Worm (Caenorhabditis elegans) whole organism, early embryonic: ENCODE results near the gene B0334.10.

Source experiments
- B0310.2 ChIP-seq: sonication (generic microtip); optimal IDR thresholded peaks from 2 replicates; lab custom pipeline; 2016; ENCODE audit warnings: mild to moderate bottlenecking, missing genetic modification characterization, missing compliant biosample characterization
- F13C5.2 ChIP-seq: sonication (generic microtip); optimal IDR thresholded peaks from 2 replicates; lab custom pipeline; 2017; ENCODE audit warnings: mild to moderate bottlenecking, missing genetic modification characterization, inconsistent platforms, missing compliant biosample characterization
- aly-1 ChIP-seq: sonication (generic microtip); optimal IDR thresholded peaks from 2 replicates; lab custom pipeline; 2016; ENCODE audit warnings: missing genetic modification characterization, missing compliant biosample characterization
- ama-1 ChIP-seq: fragments of 150-350 bp; optimal IDR thresholded peaks from 2 replicates; lab custom pipeline; 2014
- ceh-13 ChIP-seq: fragments of 200-800 bp; sonication (Bioruptor generic); optimal IDR thresholded peaks from 2 replicates; lab custom pipeline; 2018; ENCODE audit warnings: mild to moderate bottlenecking, missing genetic modification characterization, missing compliant biosample characterization
- ceh-36 ChIP-seq: sonication (generic microtip); optimal IDR thresholded peaks from 2 replicates; lab custom pipeline; 2016; ENCODE audit warnings: missing genetic modification characterization, inconsistent platforms, missing compliant biosample characterization
- ets-7 ChIP-seq: sonication (generic microtip); optimal IDR thresholded peaks from 2 replicates; lab custom pipeline; 2016; ENCODE audit warnings: missing genotype, missing genetic modification characterization, missing compliant biosample characterization
- flt-1 ChIP-seq: fragments of 200-800 bp; sonication (Bioruptor generic); IDR thresholded peaks from 2 replicates; pipeline ENCODE4 v1.3.6; 2022; ENCODE audit warnings: missing genetic modification characterization, missing compliant biosample characterization
- hmbx-1 ChIP-seq: sonication (generic microtip); optimal IDR thresholded peaks from 2 replicates; lab custom pipeline; 2016; ENCODE audit warnings: mild to moderate bottlenecking, missing genetic modification characterization, missing compliant biosample characterization
- hmg-4 ChIP-seq: fragments of 200-800 bp; sonication (Bioruptor generic); optimal IDR thresholded peaks from 2 replicates; lab custom pipeline; 2018; ENCODE audit warnings: mild to moderate bottlenecking, missing genetic modification characterization, missing compliant biosample characterization
- hnd-1 ChIP-seq: sonication (generic microtip); optimal IDR thresholded peaks from 2 replicates; lab custom pipeline; 2016; ENCODE audit warnings: missing genetic modification characterization, missing compliant biosample characterization
- pes-1 ChIP-seq: fragments of 200-800 bp; sonication (Bioruptor generic); IDR thresholded peaks from 2 replicates; pipeline ENCODE4 v1.3.6; 2022; ENCODE audit warnings: missing genetic modification reagents, missing genetic modification characterization, missing compliant biosample characterization
- scrt-1 ChIP-seq: fragments of 200-800 bp; sonication (Bioruptor generic); IDR thresholded peaks from 2 replicates; pipeline ENCODE4 v1.3.6; 2022; ENCODE audit warnings: missing genetic modification characterization, missing compliant biosample characterization
- sea-1 ChIP-seq: fragments of 200-800 bp; sonication (Bioruptor generic); conservative IDR thresholded peaks from 2 replicates; pipeline ENCODE4 v1.3.6; 2022; ENCODE audit warnings: missing genetic modification characterization, missing compliant biosample characterization
- tbx-11 ChIP-seq: fragments of 200-800 bp; sonication (Bioruptor generic); IDR thresholded peaks from 2 replicates; pipeline ENCODE4 v1.3.6; 2022; ENCODE audit warnings: missing genetic modification characterization, missing compliant biosample characterization
- tbx-37 ChIP-seq: fragments of 200-800 bp; sonication (Bioruptor generic); conservative IDR thresholded peaks from 2 replicates; pipeline ENCODE4 v1.3.6; 2022; ENCODE audit warnings: missing genetic modification reagents, missing genetic modification characterization, missing compliant biosample characterization
- tra-4 ChIP-seq: sonication (generic microtip); optimal IDR thresholded peaks from 2 replicates; lab custom pipeline; 2017; ENCODE audit warnings: missing genetic modification characterization, missing compliant biosample characterization

Gene B0334.10

DNA sequence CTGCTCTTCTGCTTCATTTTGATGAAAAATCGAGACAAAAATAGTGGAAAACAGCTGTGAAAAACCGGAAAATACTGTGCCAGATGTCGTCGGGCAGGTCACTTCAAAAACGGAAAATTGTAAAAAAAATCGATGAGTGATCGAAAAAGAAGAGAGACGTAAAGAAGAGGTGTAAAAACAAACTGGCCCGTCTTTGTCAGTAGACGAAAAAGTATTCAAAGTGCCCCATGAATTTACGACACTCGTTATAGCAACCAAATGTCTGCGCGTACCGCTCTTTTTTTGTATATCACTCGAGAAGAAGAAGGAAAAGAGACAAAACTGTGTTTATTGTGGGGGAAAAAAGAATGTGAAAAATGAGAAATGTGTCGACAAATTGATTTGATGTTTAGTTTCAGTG is 33.1 kb upstream of the B0334.10 start, which contains the start of gene twk-5:
twk-5 (minus strand) TSS at position 101 of the 400 bp plus-strand sequence.
- no peak for TF ChIP-seq ceh-13 (GFP tag; lab: Kevin White, UChicago)

DNA sequence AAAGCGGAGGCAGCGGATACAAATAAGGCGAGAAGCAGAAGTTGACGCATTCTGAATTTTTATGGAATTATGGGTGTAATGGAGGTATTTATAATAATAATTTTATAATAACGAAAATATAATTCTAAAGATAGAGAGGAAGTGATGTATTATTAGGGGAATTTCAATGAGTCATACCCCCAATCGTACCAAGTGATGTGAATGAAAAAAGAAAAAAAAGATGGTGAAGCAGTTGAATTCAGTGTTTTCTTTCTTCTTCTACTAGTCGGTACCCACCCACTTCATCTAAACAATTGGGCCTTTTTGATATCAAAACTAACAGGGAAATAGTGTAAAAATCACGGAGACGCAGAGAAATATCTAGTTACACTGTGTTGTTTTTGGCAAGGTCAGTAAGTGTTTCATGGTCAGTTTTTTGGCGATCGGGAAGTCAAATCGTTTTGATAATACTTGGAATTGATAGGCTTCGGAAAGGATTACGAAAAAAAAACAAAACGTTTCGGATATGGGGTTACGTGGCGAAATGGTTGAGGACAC is 31.5 kb upstream of the B0334.10 start, which contains the start of gene ttr-18:
ttr-18 (minus strand) TSS at position 51 of the 537 bp plus-strand sequence.
- TF ChIP-seq ceh-13 (GFP tag; lab: Kevin White, UChicago) (no peak), pes-1 (GFP tag; lab: Robert Waterston, UW) (no peak), flt-1 (GFP tag; lab: Robert Waterston, UW) (no peak), B0310.2 (tag; lab: Kevin White, UChicago) (no peak), ets-7 (tag; lab: Kevin White, UChicago) (no peak), ama-1 (lab: Kevin White, UChicago) (no peak), hnd-1 (tag; lab: Kevin White, UChicago) (no peak), F13C5.2 (no peak), tbx-11 (GFP tag; lab: Robert Waterston, UW) (no peak), tra-4 (no peak)

DNA sequence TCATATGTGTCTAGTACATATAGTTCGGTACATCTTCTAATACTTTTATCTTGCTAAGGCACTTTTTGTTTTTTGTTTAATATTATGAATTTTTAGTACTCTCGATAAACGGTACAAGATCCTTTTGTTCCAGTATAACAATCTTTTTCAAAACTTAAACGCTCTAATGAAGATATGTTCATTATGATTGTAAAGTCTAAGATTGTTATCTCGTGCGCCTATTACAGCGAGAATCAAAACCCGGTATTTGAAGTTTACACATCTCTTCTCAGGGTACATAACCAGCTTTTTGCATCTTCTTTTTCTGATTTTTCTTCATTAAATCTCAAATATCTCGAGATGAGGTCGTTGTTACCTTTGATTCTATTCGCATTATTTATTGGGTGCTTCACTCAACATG is 30.3 kb upstream of the B0334.10 start, which contains the start of gene B0334.13:
B0334.13 (plus strand) TSS at position 301 of the 400 bp plus-strand sequence.
- TF ChIP-seq sea-1 (GFP tag; lab: Robert Waterston, UW) (no peak), hmbx-1 (tag; lab: Kevin White, UChicago) (no peak), tra-4 (no peak), ceh-36 (tag; lab: Kevin White, UChicago) (no peak), F13C5.2 (no peak)

DNA sequence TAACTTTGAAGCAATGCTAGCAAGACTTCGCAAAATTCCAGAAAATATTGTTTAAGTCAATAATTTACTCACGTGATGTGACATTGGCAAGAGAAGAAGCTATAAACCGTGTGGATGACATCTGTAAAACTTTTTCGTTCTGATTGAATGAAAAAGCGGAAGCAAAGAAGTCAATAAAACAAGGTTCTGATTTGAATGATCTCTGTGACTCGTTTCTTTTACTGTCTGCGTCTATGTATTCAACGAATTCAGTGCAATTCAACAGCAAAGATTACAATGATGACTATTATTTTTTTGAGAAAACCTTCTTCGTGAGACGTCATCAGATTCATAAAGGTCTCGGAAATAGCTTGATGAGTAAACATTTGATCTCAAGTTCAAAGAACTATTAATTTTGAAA is 25.4 kb upstream of the B0334.10 start, which contains the start of gene hacl-1:
hacl-1 (minus strand) TSS at position 121 of the 400 bp plus-strand sequence.
- TF ChIP-seq ama-1 (lab: Kevin White, UChicago) = no peak
- no peak for TF ChIP-seq ets-7 (tag; lab: Kevin White, UChicago)
- TF ChIP-seq tra-4 = no peak
- no peak for TF ChIP-seq tbx-37
- no peak for TF ChIP-seq pes-1 (GFP tag; lab: Robert Waterston, UW)
- TF ChIP-seq flt-1 (GFP tag; lab: Robert Waterston, UW) = no peak
- TF ChIP-seq hmbx-1 (tag; lab: Kevin White, UChicago) = no peak
- no peak for TF ChIP-seq B0310.2 (tag; lab: Kevin White, UChicago)

DNA sequence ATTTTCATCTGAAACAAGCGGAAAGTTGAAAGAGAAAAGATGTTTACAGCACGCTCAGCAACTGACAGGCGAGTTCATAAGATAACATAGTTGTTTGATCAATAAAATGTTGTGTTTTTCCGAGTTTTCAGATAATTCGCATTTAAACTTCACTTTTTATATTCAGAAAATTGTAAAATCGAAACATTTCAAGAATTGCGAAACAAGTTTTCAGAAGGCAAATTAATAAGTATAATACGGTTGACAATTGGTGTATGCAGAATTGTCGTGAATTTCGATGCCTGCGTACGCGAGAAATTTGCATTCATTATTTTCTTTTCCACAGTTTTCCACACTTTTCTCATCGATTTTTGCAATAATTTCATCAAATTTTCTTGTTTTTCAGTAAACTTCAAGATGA is 23.0 kb upstream of the B0334.10 start, which contains the start of the genes ooc-3 and B0334.4:
ooc-3 (minus strand) TSS at position 15 of the 400 bp plus-strand sequence.
B0334.4 (plus strand) TSS at position 386 of the 400 bp plus-strand sequence.
- no peak for TF ChIP-seq F13C5.2
- TF ChIP-seq pes-1 (GFP tag; lab: Robert Waterston, UW) = no peak
- no peak for TF ChIP-seq hmg-4
- TF ChIP-seq ama-1 (lab: Kevin White, UChicago) = no peak
- TF ChIP-seq hnd-1 (tag; lab: Kevin White, UChicago) = no peak
- no peak for TF ChIP-seq tbx-37
- no peak for TF ChIP-seq tra-4
- TF ChIP-seq sea-1 (GFP tag; lab: Robert Waterston, UW) = no peak
- no peak for TF ChIP-seq hmbx-1 (tag; lab: Kevin White, UChicago)
- no peak for TF ChIP-seq ceh-36 (tag; lab: Kevin White, UChicago)
- TF ChIP-seq ceh-13 (GFP tag; lab: Kevin White, UChicago) = no peak
- TF ChIP-seq tbx-11 (GFP tag; lab: Robert Waterston, UW) = no peak
- no peak for TF ChIP-seq flt-1 (GFP tag; lab: Robert Waterston, UW)
- no peak for TF ChIP-seq B0310.2 (tag; lab: Kevin White, UChicago)
- no peak for TF ChIP-seq ets-7 (tag; lab: Kevin White, UChicago)
- no peak for TF ChIP-seq scrt-1 (GFP tag; lab: Robert Waterston, UW)
- TF ChIP-seq aly-1 (tag; lab: Kevin White, UChicago) = no peak

DNA sequence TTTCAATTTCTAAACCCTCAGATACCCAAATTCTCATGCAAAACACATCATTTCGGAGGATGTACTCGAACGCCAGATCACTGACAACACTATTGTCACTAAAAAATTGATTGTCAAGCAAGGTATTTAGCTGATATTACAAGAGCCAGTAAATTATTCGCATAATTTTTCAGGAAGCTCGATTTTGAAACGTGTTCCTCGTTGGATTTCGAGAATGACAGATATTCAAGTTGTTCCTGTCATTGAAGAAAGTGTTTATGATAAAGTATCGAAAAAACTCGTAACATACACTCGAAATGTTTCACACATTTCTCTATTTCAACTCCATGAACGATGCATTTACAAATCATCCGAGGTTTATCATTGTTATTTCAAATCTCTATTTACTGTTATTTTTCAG is 22.5 kb upstream of the B0334.10 start:
- TF ChIP-seq hnd-1 (tag; lab: Kevin White, UChicago) = no peak
- TF ChIP-seq hmbx-1 (tag; lab: Kevin White, UChicago) = no peak
- TF ChIP-seq pes-1 (GFP tag; lab: Robert Waterston, UW) = no peak
- TF ChIP-seq F13C5.2 = no peak
- TF ChIP-seq flt-1 (GFP tag; lab: Robert Waterston, UW) = no peak
- no peak for TF ChIP-seq ets-7 (tag; lab: Kevin White, UChicago)
- TF ChIP-seq scrt-1 (GFP tag; lab: Robert Waterston, UW) = no peak
- TF ChIP-seq tbx-37 = no peak
- no peak for TF ChIP-seq ceh-13 (GFP tag; lab: Kevin White, UChicago)

DNA sequence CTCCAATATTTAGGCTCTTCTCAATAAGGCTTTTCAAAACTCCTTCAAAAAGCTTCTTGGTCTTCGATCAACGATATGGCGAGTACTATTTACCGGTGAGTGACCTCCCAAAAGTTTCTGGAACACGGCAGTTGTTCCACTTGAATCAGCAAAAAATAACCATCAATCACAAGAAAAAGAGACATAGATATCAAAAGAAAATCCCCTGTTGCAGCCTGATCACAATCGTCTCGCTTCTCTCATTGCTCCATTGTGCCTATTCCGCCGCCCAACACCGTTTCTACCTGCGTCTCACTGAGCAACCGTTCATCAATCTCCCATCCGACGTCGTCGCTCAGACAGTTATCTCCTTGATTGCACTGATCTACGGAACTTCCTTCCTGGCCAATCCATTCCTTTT is 21.5 kb upstream of the B0334.10 start, which contains the start of gene emc-5:
emc-5 (plus strand) TSS at position 14 of the 400 bp plus-strand sequence.
- no peak for TF ChIP-seq ama-1 (lab: Kevin White, UChicago)
- TF ChIP-seq sea-1 (GFP tag; lab: Robert Waterston, UW) = no peak
- TF ChIP-seq tbx-11 (GFP tag; lab: Robert Waterston, UW) = no peak
- no peak for TF ChIP-seq B0310.2 (tag; lab: Kevin White, UChicago)
- no peak for TF ChIP-seq aly-1 (tag; lab: Kevin White, UChicago)
- no peak for TF ChIP-seq ceh-13 (GFP tag; lab: Kevin White, UChicago)
- no peak for TF ChIP-seq tbx-37
- TF ChIP-seq hmg-4 = no peak
- TF ChIP-seq flt-1 (GFP tag; lab: Robert Waterston, UW) = no peak
- no peak for TF ChIP-seq tra-4
- no peak for TF ChIP-seq scrt-1 (GFP tag; lab: Robert Waterston, UW)

DNA sequence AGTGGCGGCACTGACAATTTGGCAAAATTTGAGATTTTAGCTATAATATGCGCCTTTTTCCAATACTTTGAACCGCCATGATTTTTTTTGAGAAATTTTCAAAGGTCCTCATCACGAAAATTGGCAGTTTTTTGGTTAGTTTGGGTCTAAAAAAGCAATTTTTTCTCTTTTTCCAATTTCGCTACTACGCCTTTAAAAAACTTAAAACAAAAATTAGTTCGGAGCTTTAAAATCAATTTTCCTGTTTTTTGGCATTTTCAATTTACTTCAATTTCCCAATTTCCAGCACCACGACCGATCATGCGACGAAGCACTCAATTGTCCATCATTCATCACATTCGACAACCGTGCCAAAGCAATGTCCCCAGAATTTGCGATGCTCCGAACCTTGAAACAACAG is 20.9 kb upstream of the B0334.10 start, which contains the start of gene B0334.5:
B0334.5 (plus strand) TSS at position 301 of the 400 bp plus-strand sequence.
- TF ChIP-seq tra-4 (no peak), F13C5.2 (no peak), ceh-13 (GFP tag; lab: Kevin White, UChicago) (no peak), flt-1 (GFP tag; lab: Robert Waterston, UW) (no peak), aly-1 (tag; lab: Kevin White, UChicago) (no peak), tbx-37 (no peak), ama-1 (lab: Kevin White, UChicago) (no peak), hmg-4 (no peak), B0310.2 (tag; lab: Kevin White, UChicago) (no peak), hmbx-1 (tag; lab: Kevin White, UChicago) (no peak), ets-7 (tag; lab: Kevin White, UChicago) (no peak), hnd-1 (tag; lab: Kevin White, UChicago) (no peak)
